Fruit fly (Drosophila melanogaster): Measurements from ENCODE around the gene Tengl2.

- TF ChIP-seq toe (GFP tag; optimal IDR thresholded peaks at IDR 0.05) (no peak), Mnt (GFP tag; optimal IDR thresholded peaks at IDR 0.05) (no peak), CG14711 (tag; optimal IDR thresholded peaks at IDR 0.05) (no peak), pad (GFP tag; optimal IDR thresholded peaks at IDR 0.05) (no peak)
Observed at dm6 chr2L:2206066-2206465, 33.1 kb downstream of the Tengl2 start, which contains the start of gene CG31668.
